Fruit fly (Drosophila melanogaster): Measurements from ENCODE around the gene Atu.

Atu gene

dm6 chr3R:5612372-5613113, 615 bp upstream of the Atu start, which contains the start of gene Rga (continued):
- TF ChIP-seq CG34406 (GFP tag; optimal IDR thresholded peaks at IDR 0.05) (no peak), CG31627 (GFP tag; optimal IDR thresholded peaks at IDR 0.05) (no peak), Hr38 (GFP tag; optimal IDR thresholded peaks at IDR 0.05) (no peak), Sox15 (GFP tag; optimal IDR thresholded peaks at IDR 0.05) (no peak), Smox (GFP tag; optimal IDR thresholded peaks at IDR 0.05) (no peak), CG15336 (GFP tag; IDR thresholded peaks at IDR 0.05) (no peak), CG10631 (GFP tag; optimal IDR thresholded peaks at IDR 0.05) (no peak), CG4318 (GFP tag; optimal IDR thresholded peaks at IDR 0.05) (no peak), eg (GFP tag; IDR thresholded peaks at IDR 0.05) (no peak), CG6808 (GFP tag; optimal IDR thresholded peaks at IDR 0.05) (no peak), fd59A (GFP tag; optimal IDR thresholded peaks at IDR 0.05) (no peak), CG9139 (GFP tag; optimal IDR thresholded peaks at IDR 0.05) (peak; percentile 54), Met (GFP tag; optimal IDR thresholded peaks at IDR 0.05) (no peak), Lpt (GFP tag; optimal IDR thresholded peaks at IDR 0.05) (no peak), CG11762 (GFP tag; optimal IDR thresholded peaks at IDR 0.05; ENCODE audit: insufficient read depth) (no peak), spab (GFP tag; optimal IDR thresholded peaks at IDR 0.05) (no peak), CG8319 (GFP tag; optimal IDR thresholded peaks at IDR 0.05) (no peak), net (GFP tag; optimal IDR thresholded peaks at IDR 0.05) (no peak), Eip78C (GFP tag) (peak; percentile 48), CG6792 (GFP tag; optimal IDR thresholded peaks at IDR 0.05) (no peak), acj6 (GFP tag; optimal IDR thresholded peaks at IDR 0.05) (no peak)

dm6 chr3R:5615484-5615883, 2.3 kb downstream of the Atu start:
- TF ChIP-seq Sox15 (GFP tag; optimal IDR thresholded peaks at IDR 0.05) (no peak), acj6 (GFP tag; optimal IDR thresholded peaks at IDR 0.05) (no peak)

- TF ChIP-seq CG16779 (tag; optimal IDR thresholded peaks at IDR 0.05) (no peak), Smox (GFP tag; optimal IDR thresholded peaks at IDR 0.05) (peak; percentile 8), CG11902 (GFP tag; optimal IDR thresholded peaks at IDR 0.05) (peak; percentile 34), ss (GFP tag; optimal IDR thresholded peaks at IDR 0.05) (no peak), CG6792 (GFP tag; optimal IDR thresholded peaks at IDR 0.05) (peak; percentile 24), dac (GFP tag; optimal IDR thresholded peaks at IDR 0.05) (peak; percentile 22), CG7368 (GFP tag; optimal IDR thresholded peaks at IDR 0.05) (no peak), CG3919 (GFP tag; optimal IDR thresholded peaks at IDR 0.05) (peak; percentile 57), CG10631 (GFP tag; optimal IDR thresholded peaks at IDR 0.05) (no peak), CG6808 (GFP tag; optimal IDR thresholded peaks at IDR 0.05) (no peak), esn (GFP tag; optimal IDR thresholded peaks at IDR 0.05) (peak; percentile 47), OdsH (GFP tag; optimal IDR thresholded peaks at IDR 0.05) (peak; percentile 49), achi (GFP tag; optimal IDR thresholded peaks at IDR 0.05) (peak; percentile 18), salr (GFP tag; optimal IDR thresholded peaks at IDR 0.05) (no peak), svp (GFP tag) (peak; percentile 66), dsx (GFP tag; optimal IDR thresholded peaks at IDR 0.05; ENCODE audit: poor library complexity, severe bottlenecking) (peak; percentile 2), CG10669 (GFP tag; optimal IDR thresholded peaks at IDR 0.05) (peak; percentile 25), Hr39 (GFP tag; optimal IDR thresholded peaks at IDR 0.05) (peak; percentile 51), CG3032 (tag; optimal IDR thresholded peaks at IDR 0.05) (peak; percentile 17), Eip78C (GFP tag) (peak; percentile 76), Lpt (GFP tag; optimal IDR thresholded peaks at IDR 0.05) (peak; percentile 34), CG8119 (GFP tag; IDR thresholded peaks at IDR 0.05) (peak; percentile 59; the same call in 2 of the 3 replicates), eg (GFP tag; IDR thresholded peaks at IDR 0.05) (peak; percentile 55; the same call in 1 of the 3 replicates), Eip93F (GFP tag; optimal IDR thresholded peaks at IDR 0.05) (no peak), Ets96B (tag; optimal IDR thresholded peaks at IDR 0.05) (peak; percentile 32), CG9139 (GFP tag; optimal IDR thresholded peaks at IDR 0.05) (no peak), CG6854 (GFP tag; optimal IDR thresholded peaks at IDR 0.05) (no peak), spab (GFP tag; optimal IDR thresholded peaks at IDR 0.05) (no peak), pdm3 (GFP tag; optimal IDR thresholded peaks at IDR 0.05) (peak; percentile 51), Sox102F (GFP tag; optimal IDR thresholded peaks at IDR 0.05) (no peak), cyc (GFP tag; optimal IDR thresholded peaks at IDR 0.05) (peak; percentile 45), Gug (GFP tag; IDR thresholded peaks at IDR 0.05) (no peak), CG34406 (GFP tag; optimal IDR thresholded peaks at IDR 0.05) (peak; percentile 18), CG31627 (GFP tag; optimal IDR thresholded peaks at IDR 0.05) (peak; percentile 47), CG11762 (GFP tag; optimal IDR thresholded peaks at IDR 0.05; ENCODE audit: insufficient read depth) (no peak)
Observed at dm6 chr3R:5617923-5618623, 4.9 kb downstream of the Atu start.
